Fruit fly (Drosophila melanogaster) whole organism, embryonic: ENCODE data around the gene cv-c.
A peak's percentile ranks its signal among the peaks of the same experiment; 100 is the strongest.

ENCODE experiments used
- BEAF-32 ChIP-seq: fragments of 200-800 bp; sonication (Bioruptor generic); optimal IDR thresholded peaks from 3 replicates; lab custom pipeline; 2017; ENCODE audit warnings: missing biosample characterization, missing genetic modification characterization, mild to moderate bottlenecking, moderate library complexity, missing genetic modification reagents
- Bgb ChIP-seq: fragments of 200-800 bp; sonication (Bioruptor generic); IDR thresholded peaks from 2 replicates; pipeline ENCODE4 v1.3.6; 2022; ENCODE audit warnings: missing biosample characterization, missing genetic modification characterization; ENCODE audit not compliant: partially characterized antibody
- CG10209 ChIP-seq: fragments of 200-800 bp; sonication (Bioruptor generic); optimal IDR thresholded peaks from 3 replicates; lab custom pipeline; 2017; ENCODE audit warnings: missing biosample characterization, mild to moderate bottlenecking, missing genetic modification characterization, missing genetic modification reagents
- CG11456 ChIP-seq: fragments of 200-800 bp; sonication (Bioruptor generic); IDR thresholded peaks from 3 replicates; pipeline ENCODE4 v1.3.6; 2022; ENCODE audit warnings: missing biosample characterization, missing genetic modification characterization
- CG11504 ChIP-seq: fragments of 200-800 bp; sonication (Bioruptor generic); optimal IDR thresholded peaks from 3 replicates; lab custom pipeline; 2019; ENCODE audit warnings: missing biosample characterization, mild to moderate bottlenecking, missing genetic modification characterization, moderate library complexity
- CG12104 ChIP-seq: fragments of 200-800 bp; sonication (Bioruptor generic); optimal IDR thresholded peaks from 3 replicates; lab custom pipeline; 2016; ENCODE audit warnings: missing biosample characterization, missing genetic modification characterization
- CG14667 ChIP-seq: fragments of 200-800 bp; sonication (Bioruptor generic); IDR thresholded peaks from 2 replicates; pipeline ENCODE4 v1.3.6; 2022; ENCODE audit warnings: missing biosample characterization, missing genetic modification characterization
- CG15479 ChIP-seq: fragments of 200-800 bp; sonication (Bioruptor generic); optimal IDR thresholded peaks from 3 replicates; lab custom pipeline; 2019; ENCODE audit warnings: missing biosample characterization, mild to moderate bottlenecking, missing genetic modification characterization, moderate library complexity
- CG15696 ChIP-seq: fragments of 200-800 bp; sonication (Bioruptor generic); optimal IDR thresholded peaks from 2 replicates; lab custom pipeline; 2019; ENCODE audit warnings: missing biosample characterization, mild to moderate bottlenecking, missing genetic modification characterization, moderate library complexity
- CG2120 ChIP-seq: fragments of 200-800 bp; sonication (Bioruptor generic); optimal IDR thresholded peaks from 3 replicates; lab custom pipeline; 2016; ENCODE audit warnings: missing biosample characterization, missing genetic modification characterization
- CG30431 ChIP-seq: fragments of 200-800 bp; sonication (Bioruptor generic); optimal IDR thresholded peaks from 2 replicates; lab custom pipeline; 2017; ENCODE audit warnings: missing biosample characterization, missing genetic modification characterization
- CG34422 ChIP-seq: fragments of 200-800 bp; sonication (Bioruptor generic); IDR thresholded peaks from 3 replicates; pipeline ENCODE4 v1.3.6; 2022; ENCODE audit warnings: missing biosample characterization, missing genetic modification characterization
- CG4730 ChIP-seq: fragments of 200-800 bp; sonication (Bioruptor generic); IDR thresholded peaks from 2 replicates; pipeline ENCODE4 v1.3.6; 2022; ENCODE audit warnings: missing biosample characterization, missing genetic modification characterization
- CG6813 ChIP-seq: fragments of 200-800 bp; sonication (Bioruptor generic); optimal IDR thresholded peaks from 2 replicates; lab custom pipeline; 2017; ENCODE audit warnings: missing biosample characterization, missing genetic modification characterization, mild to moderate bottlenecking, moderate library complexity, missing genetic modification reagents
- CG7928 ChIP-seq: fragments of 200-800 bp; sonication (Bioruptor generic); optimal IDR thresholded peaks from 2 replicates; lab custom pipeline; 2017; ENCODE audit warnings: missing biosample characterization, mild to moderate bottlenecking, missing genetic modification characterization
- CG9215 ChIP-seq: fragments of 200-800 bp; sonication (Bioruptor generic); IDR thresholded peaks from 2 replicates; pipeline ENCODE4 v1.3.6; 2022; ENCODE audit warnings: missing biosample characterization, missing genetic modification characterization
- Deaf1 ChIP-seq: fragments of 200-800 bp; optimal IDR thresholded peaks from 3 replicates; lab custom pipeline; 2019; ENCODE audit warnings: missing biosample characterization, mild to moderate bottlenecking, missing genetic modification characterization, moderate library complexity
- Doc3 ChIP-seq: fragments of 200-800 bp; sonication (Bioruptor generic); IDR thresholded peaks from 3 replicates; pipeline ENCODE4 v1.3.6; 2022; ENCODE audit warnings: missing biosample characterization, missing genetic modification characterization; ENCODE audit not compliant: partially characterized antibody
- Ets97D ChIP-seq: fragments of 200-800 bp; sonication (Bioruptor generic); optimal IDR thresholded peaks from 3 replicates; lab custom pipeline; 2016; ENCODE audit warnings: missing biosample characterization, missing genetic modification characterization
- Hr51 ChIP-seq, 2 experiments: fragments of 200-800 bp; sonication (Bioruptor generic); optimal IDR thresholded peaks; 2 replicates in 1 of 2; 3 replicates in 1 of 2; lab custom pipeline; 2016 to 2018; ENCODE audit warnings: missing biosample characterization in 2 of 2, missing genetic modification characterization in 2 of 2, mild to moderate bottlenecking in 1 of 2, moderate library complexity in 1 of 2
- Kr ChIP-seq: fragments of 200-800 bp; sonication (Bioruptor generic); optimal IDR thresholded peaks from 2 replicates; lab custom pipeline; 2017; ENCODE audit warnings: missing biosample characterization, mild to moderate bottlenecking, missing genetic modification characterization
- Nf-YB ChIP-seq: fragments of 200-800 bp; sonication (Bioruptor generic); optimal IDR thresholded peaks from 3 replicates; lab custom pipeline; 2019; ENCODE audit warnings: missing biosample characterization, mild to moderate bottlenecking, missing genetic modification characterization, moderate library complexity
- Oaz ChIP-seq: fragments of 200-800 bp; sonication (Bioruptor generic); IDR thresholded peaks from 2 replicates; pipeline ENCODE4 v1.3.6; 2022; ENCODE audit warnings: missing biosample characterization, missing genetic modification characterization
- Sox100B ChIP-seq: fragments of 200-800 bp; sonication (Bioruptor generic); optimal IDR thresholded peaks from 3 replicates; lab custom pipeline; 2018; ENCODE audit warnings: missing biosample characterization, mild to moderate bottlenecking, missing genetic modification characterization
- al ChIP-seq: fragments of 200-800 bp; sonication (Bioruptor generic); IDR thresholded peaks from 2 replicates; pipeline ENCODE4 v1.3.6; 2022; ENCODE audit warnings: missing biosample characterization, missing genetic modification characterization
- bcd ChIP-seq: fragments of 200-800 bp; sonication (Bioruptor generic); optimal IDR thresholded peaks from 2 replicates; lab custom pipeline; 2017; ENCODE audit warnings: missing biosample characterization, mild to moderate bottlenecking, missing genetic modification characterization
- bowl ChIP-seq: fragments of 200-800 bp; sonication (Bioruptor generic); IDR thresholded peaks from 2 replicates; pipeline ENCODE4 v1.3.6; 2022; ENCODE audit warnings: missing biosample characterization, missing genetic modification characterization
- bsh ChIP-seq, 2 experiments: fragments of 200-800 bp; sonication (Bioruptor generic); optimal IDR thresholded peaks; 2 replicates each; lab custom pipeline; 2017 to 2018; ENCODE audit warnings: mild to moderate bottlenecking in 2 of 2, missing biosample characterization in 2 of 2, missing genetic modification characterization in 2 of 2, moderate library complexity in 1 of 2
- cato ChIP-seq: fragments of 200-800 bp; sonication (Bioruptor generic); optimal IDR thresholded peaks from 2 replicates; lab custom pipeline; 2016; ENCODE audit warnings: missing biosample characterization, missing genetic modification characterization, borderline replicate concordance
- cg ChIP-seq: fragments of 200-800 bp; sonication (Bioruptor generic); optimal IDR thresholded peaks from 3 replicates; lab custom pipeline; 2019; ENCODE audit warnings: missing biosample characterization, mild to moderate bottlenecking, missing genetic modification characterization, moderate library complexity
- crol ChIP-seq: fragments of 200-800 bp; sonication (Bioruptor generic); IDR thresholded peaks from 2 replicates; pipeline ENCODE4 v1.3.6; 2022; ENCODE audit warnings: missing biosample characterization, missing genetic modification characterization
- da ChIP-seq: fragments of 200-800 bp; sonication (Bioruptor generic); optimal IDR thresholded peaks from 2 replicates; lab custom pipeline; 2016; ENCODE audit warnings: missing biosample characterization, missing genetic modification characterization
- disco-r ChIP-seq: fragments of 200-800 bp; sonication (Bioruptor generic); optimal IDR thresholded peaks from 2 replicates; lab custom pipeline; 2016; ENCODE audit warnings: missing biosample characterization, missing genetic modification characterization
- dm ChIP-seq: fragments of 200-800 bp; sonication (Bioruptor generic); optimal IDR thresholded peaks from 3 replicates; lab custom pipeline; 2016; ENCODE audit warnings: missing biosample characterization, missing genetic modification characterization
- en ChIP-seq: fragments of 200-800 bp; sonication (Bioruptor generic); optimal IDR thresholded peaks from 2 replicates; lab custom pipeline; 2016; ENCODE audit warnings: missing biosample characterization, missing genetic modification characterization
- esg ChIP-seq: fragments of 200-800 bp; sonication (Bioruptor generic); conservative IDR thresholded peaks from 2 replicates; pipeline ENCODE4 v1.3.6; 2022; ENCODE audit warnings: missing biosample characterization, missing genetic modification characterization
- fd64A ChIP-seq: fragments of 200-800 bp; sonication (Bioruptor generic); optimal IDR thresholded peaks from 3 replicates; lab custom pipeline; 2018; ENCODE audit warnings: missing biosample characterization, mild to moderate bottlenecking, missing genetic modification characterization
- gce ChIP-seq: fragments of 200-800 bp; sonication (Bioruptor generic); IDR thresholded peaks from 3 replicates; pipeline ENCODE4 v1.3.6; 2022; ENCODE audit warnings: missing biosample characterization, missing genetic modification characterization
- hb ChIP-seq: fragments of 200-800 bp; sonication (Bioruptor generic); IDR thresholded peaks from 3 replicates; pipeline ENCODE4 v1.3.6; 2022; ENCODE audit warnings: missing biosample characterization, missing genetic modification characterization; ENCODE audit not compliant: partially characterized antibody
- ken ChIP-seq: fragments of 200-800 bp; sonication (Bioruptor generic); IDR thresholded peaks from 3 replicates; pipeline ENCODE4 v1.3.6; 2022; ENCODE audit warnings: missing biosample characterization, missing genetic modification characterization
- knrl ChIP-seq: fragments of 200-800 bp; sonication (Bioruptor generic); IDR thresholded peaks from 3 replicates; pipeline ENCODE4 v1.3.6; 2022; ENCODE audit warnings: missing biosample characterization, missing genetic modification characterization; ENCODE audit not compliant: partially characterized antibody
- oc ChIP-seq: fragments of 200-800 bp; sonication (Bioruptor generic); optimal IDR thresholded peaks from 2 replicates; lab custom pipeline; 2018; ENCODE audit warnings: missing biosample characterization, mild to moderate bottlenecking, missing genetic modification characterization, moderate library complexity
- pho ChIP-seq: fragments of 200-800 bp; sonication (Bioruptor generic); optimal IDR thresholded peaks from 2 replicates; lab custom pipeline; 2016; ENCODE audit warnings: missing biosample characterization, missing genetic modification characterization
- prd ChIP-seq, 3 experiments: fragments of >200 bp in 2 of 3; fragments of 200-800 bp in 1 of 3; sonication (Bioruptor generic) in 1 of 3; optimal IDR thresholded peaks in 2 of 3; IDR thresholded peaks in 1 of 3; 2 replicates in 2 of 3; 3 replicates in 1 of 3; pipeline versions ENCODE4 v1.3.6 to Lab custom; 2017 to 2022; ENCODE audit warnings: missing biosample characterization in 1 of 3, missing genetic modification characterization in 1 of 3
- pum ChIP-seq: fragments of 200-800 bp; sonication (Bioruptor generic); optimal IDR thresholded peaks from 2 replicates; lab custom pipeline; 2016; ENCODE audit warnings: missing biosample characterization, missing genetic modification characterization
- tap ChIP-seq: fragments of 200-800 bp; optimal IDR thresholded peaks from 3 replicates; lab custom pipeline; 2019; ENCODE audit warnings: missing biosample characterization, mild to moderate bottlenecking, missing genetic modification characterization, moderate library complexity
- tgo ChIP-seq: fragments of 200-800 bp; sonication (Bioruptor generic); IDR thresholded peaks from 3 replicates; pipeline ENCODE4 v1.3.6; 2022; ENCODE audit warnings: missing biosample characterization, missing genetic modification characterization
- tna ChIP-seq: fragments of 200-800 bp; sonication (Bioruptor generic); IDR thresholded peaks from 2 replicates; pipeline ENCODE4 v1.3.6; 2022; ENCODE audit warnings: missing biosample characterization, missing genetic modification characterization; ENCODE audit not compliant: partially characterized antibody
- trem ChIP-seq: fragments of 200-800 bp; optimal IDR thresholded peaks from 3 replicates; lab custom pipeline; 2019; ENCODE audit warnings: missing biosample characterization, mild to moderate bottlenecking, missing genetic modification characterization, moderate library complexity
- usp ChIP-seq: fragments of >200 bp; optimal IDR thresholded peaks from 2 replicates; lab custom pipeline; 2017; ENCODE audit warnings: missing biosample characterization, missing genetic modification characterization

The cv-c gene

DNA sequence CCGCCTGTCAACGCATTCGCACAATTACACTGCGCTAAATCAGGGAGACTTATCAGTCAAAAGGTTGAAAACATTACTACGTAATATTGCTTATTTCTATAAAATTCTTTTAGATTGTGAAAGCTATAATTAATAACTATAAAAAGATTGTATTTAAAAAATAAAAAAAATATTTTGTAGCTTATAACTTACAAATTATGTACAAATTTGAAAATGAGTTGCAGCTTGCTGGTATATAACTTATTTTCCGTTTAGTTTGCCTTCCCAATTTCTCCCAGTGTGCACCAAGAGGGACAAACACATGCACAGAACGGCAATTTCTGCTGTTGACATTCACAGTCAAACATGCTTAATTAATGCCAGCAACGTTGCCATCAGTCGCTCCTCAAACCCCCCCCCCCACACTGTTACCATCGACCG, 127.8 kb downstream of the cv-c start (continued):
- TF ChIP-seq Hr51 (GFP tag; optimal IDR thresholded peaks at IDR 0.05; lab: Kevin White, UChicago) (peak in 1 of 2 experiments; percentile 80), CG7928 (GFP tag; lab: Kevin White, UChicago) (no peak), al (peak; percentile 46), en (GFP tag; lab: Kevin White, UChicago) (no peak), CG15479 (GFP tag; lab: Kevin White, UChicago) (no peak), CG14667 (GFP tag; lab: Robert Waterston, UW) (0 out of 2 replicates have a peak, but pooled peaks have one; percentile 25), usp (GFP tag; lab: Kevin White, UChicago) (no peak), tap (tag; lab: Kevin White, UChicago) (peak; percentile 70), CG6813 (GFP tag; lab: Kevin White, UChicago) (peak; percentile 70), CG9215 (GFP tag; lab: Robert Waterston, UW) (peak; percentile 65), Oaz (GFP tag; lab: Robert Waterston, UW) (no peak), pum (GFP tag; lab: Kevin White, UChicago) (no peak), cg (GFP tag; lab: Kevin White, UChicago) (no peak), Kr (GFP tag; lab: Kevin White, UChicago) (no peak), CG2120 (GFP tag; lab: Kevin White, UChicago) (peak; percentile 39), da (GFP tag; lab: Kevin White, UChicago) (no peak), CG34422 (GFP tag; lab: Robert Waterston, UW) (0 out of 3 replicates have a peak, but pooled peaks have one; percentile 21), Bgb (GFP tag; lab: Robert Waterston, UW) (no peak), CG11504 (tag; lab: Kevin White, UChicago) (peak; percentile 91), bcd (peak; percentile 76), CG12104 (peak; percentile 65), crol (no peak), Doc3 (GFP tag; lab: Robert Waterston, UW) (no peak), bowl (GFP tag; lab: Robert Waterston, UW) (no peak), hb (no peak), tna (GFP tag; lab: Robert Waterston, UW) (no peak), CG10209 (GFP tag; lab: Kevin White, UChicago) (peak; percentile 56), oc (tag; lab: Kevin White, UChicago) (peak; percentile 16), pho (GFP tag; lab: Kevin White, UChicago) (no peak), gce (no peak), knrl (GFP tag; lab: Robert Waterston, UW) (no peak), prd (optimal IDR thresholded peaks at IDR 0.05; lab: Kevin White, UChicago) (no peak), prd (GFP tag; IDR thresholded peaks at IDR 0.05; lab: Robert Waterston, UW) (peak; percentile 66), ken (GFP tag; lab: Robert Waterston, UW) (0 out of 3 replicates have a peak, but pooled peaks have one; percentile 6), CG15696 (tag; lab: Kevin White, UChicago) (peak; percentile 32), cato (GFP tag; lab: Kevin White, UChicago) (peak; percentile 28), dm (GFP tag; lab: Kevin White, UChicago) (no peak), trem (tag; lab: Kevin White, UChicago) (peak; percentile 41), BEAF-32 (GFP tag; lab: Kevin White, UChicago) (no peak), Sox100B (GFP tag; lab: Kevin White, UChicago) (peak; percentile 85), CG4730 (GFP tag; lab: Robert Waterston, UW) (no peak), CG11456 (GFP tag; lab: Robert Waterston, UW) (no peak), Ets97D (GFP tag; lab: Kevin White, UChicago) (no peak), Nf-YB (GFP tag; lab: Kevin White, UChicago) (peak; percentile 24), fd64A (GFP tag; lab: Kevin White, UChicago) (no peak), esg (GFP tag; lab: Robert Waterston, UW) (peak; percentile 59), disco-r (GFP tag; lab: Kevin White, UChicago) (no peak), Deaf1 (tag; lab: Kevin White, UChicago) (peak; percentile 40), bsh (GFP tag; optimal IDR thresholded peaks at IDR 0.05; lab: Kevin White, UChicago) (peak; percentile 58 to 60), tgo (GFP tag; lab: Robert Waterston, UW) (peak; percentile 76), CG30431 (peak; percentile 29)
